Fruit fly (Drosophila melanogaster) whole organism, embryonic: ENCODE measurements around the gene CG42393.

Experiments used
- Abd-B ChIP-seq: fragments of 200-800 bp; sonication (Bioruptor generic); optimal IDR thresholded peaks from 2 replicates; lab custom pipeline; 2018; ENCODE audit warnings: missing biosample characterization, mild to moderate bottlenecking, missing genetic modification characterization, moderate library complexity
- CG1792 ChIP-seq: fragments of 200-800 bp; sonication (Bioruptor generic); optimal IDR thresholded peaks from 2 replicates; lab custom pipeline; 2016; ENCODE audit warnings: missing biosample characterization, missing genetic modification characterization
- CG6254 ChIP-seq: fragments of 200-800 bp; sonication (Bioruptor generic); optimal IDR thresholded peaks from 3 replicates; lab custom pipeline; 2017; ENCODE audit warnings: mild to moderate bottlenecking, missing biosample characterization, missing genetic modification reagents, missing genetic modification characterization
- h ChIP-seq: fragments of >200 bp; optimal IDR thresholded peaks from 2 replicates; lab custom pipeline; 2017
- lilli ChIP-seq: fragments of 200-800 bp; sonication (Bioruptor generic); optimal IDR thresholded peaks from 3 replicates; lab custom pipeline; 2016; ENCODE audit warnings: missing biosample characterization, missing genetic modification characterization
- p53 ChIP-seq: fragments of 200-800 bp; sonication (Bioruptor generic); optimal IDR thresholded peaks from 2 replicates; lab custom pipeline; 2016; ENCODE audit warnings: missing biosample characterization, missing genetic modification characterization

DNA sequence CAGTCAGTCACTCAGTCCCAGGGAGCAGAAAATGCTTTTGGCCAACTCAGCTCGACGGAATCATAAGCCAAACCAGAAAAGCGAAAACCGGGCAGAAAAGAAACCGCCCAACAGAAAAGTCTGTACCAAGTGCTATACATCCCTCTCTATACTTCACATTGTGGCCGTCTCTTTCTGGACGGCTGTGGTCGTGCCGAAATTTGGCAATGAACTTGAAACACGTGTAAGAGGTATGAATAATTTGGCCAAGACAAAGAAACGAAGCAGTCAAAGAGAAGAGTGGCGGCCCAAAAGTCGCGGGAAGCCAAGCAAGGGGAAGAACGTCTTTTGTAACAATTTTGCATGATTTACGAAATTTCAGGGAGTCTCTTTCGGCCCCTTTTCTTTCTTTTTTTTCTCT is 28.2 kb upstream of the CG42393 start:
- TF ChIP-seq Abd-B (no peak), h (lab: Kevin White, UChicago) (no peak), p53 (no peak), CG6254 (GFP tag; lab: Kevin White, UChicago) (no peak), lilli (no peak), CG1792 (no peak)
